Fruit fly (Drosophila melanogaster) whole organism, wandering third instar larva: ENCODE results near the gene sl.

ENCODE experiments used
- Abd-B ChIP-seq: fragments of >200 bp; optimal IDR thresholded peaks from 2 replicates; lab custom pipeline; 2017; ENCODE audit warnings: missing biosample characterization, missing genetic modification characterization
- CG32264 ChIP-seq: fragments of 200-800 bp; sonication (Bioruptor generic); optimal IDR thresholded peaks from 2 replicates; lab custom pipeline; 2016; ENCODE audit warnings: missing biosample characterization, missing genetic modification characterization
- CrebA ChIP-seq: fragments of 200-800 bp; sonication (Bioruptor generic); optimal IDR thresholded peaks from 2 replicates; lab custom pipeline; 2016; ENCODE audit warnings: missing biosample characterization, mild to moderate bottlenecking, missing genetic modification characterization, borderline replicate concordance
- Dfd ChIP-seq: fragments of >200 bp; optimal IDR thresholded peaks from 2 replicates; lab custom pipeline; 2017; ENCODE audit warnings: missing biosample characterization, missing genetic modification characterization
- Dif ChIP-seq: fragments of 200-275, 200-300 bp; sonication (Bioruptor generic); optimal IDR thresholded peaks from 2 replicates; lab custom pipeline; 2018; ENCODE audit warnings: missing biosample characterization, missing genetic modification characterization; ENCODE audit not compliant: partially characterized antibody
- GATAd ChIP-seq: sonication (Bioruptor generic); optimal IDR thresholded peaks from 2 replicates; lab custom pipeline; 2016; ENCODE audit warnings: missing biosample characterization, missing genetic modification characterization
- HLH106 ChIP-seq: fragments of 200-800 bp; optimal IDR thresholded peaks from 3 replicates; lab custom pipeline; 2019; ENCODE audit warnings: missing biosample characterization, mild to moderate bottlenecking, missing genetic modification characterization, moderate library complexity
- Hnf4 ChIP-seq: fragments of 200-800 bp; sonication (Bioruptor generic); optimal IDR thresholded peaks from 2 replicates; lab custom pipeline; 2016; ENCODE audit warnings: missing biosample characterization, mild to moderate bottlenecking, missing genetic modification characterization
- Hr78 ChIP-seq: fragments of >200 bp; optimal IDR thresholded peaks from 2 replicates; lab custom pipeline; 2017; ENCODE audit warnings: missing biosample characterization, missing genetic modification characterization
- Hr83 ChIP-seq: fragments of 200-300 bp; sonication (Bioruptor generic); optimal IDR thresholded peaks from 2 replicates; lab custom pipeline; 2016; ENCODE audit warnings: missing biosample characterization, mild to moderate bottlenecking, missing genetic modification characterization, moderate library complexity; ENCODE audit not compliant: poor library complexity, severe bottlenecking
- Jra ChIP-seq: sonication (Bioruptor generic); optimal IDR thresholded peaks from 2 replicates; lab custom pipeline; 2016; ENCODE audit warnings: missing biosample characterization, missing genetic modification characterization
- Mio ChIP-seq: sonication (Bioruptor generic); optimal IDR thresholded peaks from 2 replicates; lab custom pipeline; 2016; ENCODE audit warnings: missing biosample characterization, missing genetic modification characterization
- N ChIP-seq: fragments of >200 bp; optimal IDR thresholded peaks from 2 replicates; lab custom pipeline; 2018; ENCODE audit warnings: missing biosample characterization, missing external identifiers, missing genetic modification characterization
- OdsH ChIP-seq: fragments of 200-800 bp; sonication (Bioruptor generic); optimal IDR thresholded peaks from 2 replicates; lab custom pipeline; 2016; ENCODE audit warnings: missing biosample characterization, mild to moderate bottlenecking, missing genetic modification characterization
- Rel ChIP-seq, 2 experiments: fragments of 200-800 bp; sonication (Bioruptor generic) in 1 of 2; optimal IDR thresholded peaks; 2 replicates in 1 of 2; 3 replicates in 1 of 2; lab custom pipeline; 2016 to 2019; ENCODE audit warnings: mild to moderate bottlenecking in 2 of 2, missing biosample characterization in 2 of 2, missing genetic modification characterization in 2 of 2, moderate library complexity in 1 of 2
- Sp1 ChIP-seq: fragments of 200-800 bp; sonication (Bioruptor generic); optimal IDR thresholded peaks from 3 replicates; lab custom pipeline; 2019; ENCODE audit warnings: missing biosample characterization, mild to moderate bottlenecking, missing genetic modification characterization, moderate library complexity
- Vsx2 ChIP-seq: fragments of 200-300, 225-300 bp; sonication (Bioruptor generic); optimal IDR thresholded peaks from 2 replicates; lab custom pipeline; 2018; ENCODE audit warnings: missing biosample characterization, missing genetic modification characterization; ENCODE audit not compliant: partially characterized antibody
- br ChIP-seq: fragments of 200-800 bp; sonication (Bioruptor generic); optimal IDR thresholded peaks from 2 replicates; lab custom pipeline; 2016; ENCODE audit warnings: missing biosample characterization, missing genetic modification characterization
- brk ChIP-seq: fragments of 200-800 bp; sonication (Bioruptor generic); optimal IDR thresholded peaks from 2 replicates; lab custom pipeline; 2016; ENCODE audit warnings: missing biosample characterization, mild to moderate bottlenecking, missing genetic modification characterization
- dl ChIP-seq, 2 experiments: fragments of 175-275, 200-275 bp in 1 of 2; fragments of 200-275 bp in 1 of 2; sonication (Bioruptor generic); optimal IDR thresholded peaks; lab custom pipeline; 2018; ENCODE audit warnings: mild to moderate bottlenecking in 2 of 2, missing biosample characterization in 2 of 2, missing genetic modification characterization in 2 of 2, moderate library complexity in 2 of 2; ENCODE audit not compliant: partially characterized antibody in 2 of 2, insufficient read depth in 1 of 2
- dmrt93B ChIP-seq: fragments of 200-800 bp; sonication (Bioruptor generic); optimal IDR thresholded peaks from 2 replicates; lab custom pipeline; 2018; ENCODE audit warnings: missing biosample characterization, mild to moderate bottlenecking, missing genetic modification characterization
- dsf ChIP-seq: sonication (Bioruptor generic); optimal IDR thresholded peaks from 2 replicates; lab custom pipeline; 2016; ENCODE audit warnings: missing biosample characterization, missing genetic modification characterization, borderline replicate concordance
- ey ChIP-seq: fragments of 200-800 bp; sonication (Bioruptor generic); optimal IDR thresholded peaks from 2 replicates; lab custom pipeline; 2016; ENCODE audit warnings: missing biosample characterization, missing genetic modification characterization
- foxo ChIP-seq, 2 experiments: fragments of 200-800 bp; sonication (Bioruptor generic); optimal IDR thresholded peaks; 2 replicates in 1 of 2; 3 replicates in 1 of 2; lab custom pipeline; 2016 to 2017; ENCODE audit warnings: missing biosample characterization in 2 of 2, missing genetic modification characterization in 2 of 2
- fru ChIP-seq: fragments of 200-800 bp; sonication (Bioruptor generic); optimal IDR thresholded peaks from 3 replicates; lab custom pipeline; 2016; ENCODE audit warnings: missing biosample characterization, mild to moderate bottlenecking, missing genetic modification characterization
- h ChIP-seq: fragments of 200-800 bp; sonication (Bioruptor generic); optimal IDR thresholded peaks from 3 replicates; lab custom pipeline; 2016; ENCODE audit warnings: missing biosample characterization, mild to moderate bottlenecking, missing genetic modification characterization
- jim ChIP-seq: fragments of 175-275, 200-325 bp; sonication (Bioruptor generic); optimal IDR thresholded peaks from 2 replicates; lab custom pipeline; 2016; ENCODE audit warnings: missing biosample characterization, mild to moderate bottlenecking, missing genetic modification characterization
- pan ChIP-seq: fragments of >200 bp; optimal IDR thresholded peaks from 2 replicates; lab custom pipeline; 2017
- psq ChIP-seq: fragments of 200-800 bp; sonication (Bioruptor generic); optimal IDR thresholded peaks from 3 replicates; lab custom pipeline; 2017; ENCODE audit warnings: missing biosample characterization, mild to moderate bottlenecking, missing genetic modification characterization, moderate library complexity
- rgr ChIP-seq: fragments of 200-800 bp; sonication (Bioruptor generic); optimal IDR thresholded peaks from 3 replicates; lab custom pipeline; 2016; ENCODE audit warnings: missing biosample characterization, mild to moderate bottlenecking, missing genetic modification characterization
- sage ChIP-seq: fragments of 200-800 bp; sonication (Bioruptor generic); optimal IDR thresholded peaks from 2 replicates; lab custom pipeline; 2016; ENCODE audit warnings: missing biosample characterization, mild to moderate bottlenecking, missing genetic modification characterization
- tai ChIP-seq: sonication (Bioruptor generic); optimal IDR thresholded peaks from 2 replicates; lab custom pipeline; 2016; ENCODE audit warnings: missing biosample characterization, missing genetic modification characterization
- usp ChIP-seq: fragments of >200 bp; optimal IDR thresholded peaks from 2 replicates; lab custom pipeline; 2017; ENCODE audit warnings: missing biosample characterization, missing genetic modification characterization
- woc ChIP-seq: sonication (Bioruptor generic); optimal IDR thresholded peaks from 2 replicates; lab custom pipeline; 2016; ENCODE audit warnings: missing biosample characterization, mild to moderate bottlenecking, missing genetic modification characterization

sl gene

dm6 chrX:16332615-16333288, 17.4 kb upstream of the sl start (continued):
- TF ChIP-seq dsf, result peak; percentile 54
- TF ChIP-seq Hr78 (GFP tag; lab: Kevin White, UChicago), result no peak
- peak; percentile 92 for TF ChIP-seq OdsH (GFP tag; lab: Kevin White, UChicago)
- TF ChIP-seq Dif (GFP tag; lab: Kevin White, UChicago), result peak; percentile 81
- peak; percentile 67 for TF ChIP-seq brk
- no peak for TF ChIP-seq GATAd (GFP tag; lab: Kevin White, UChicago)
- TF ChIP-seq N (GFP tag; lab: Kevin White, UChicago), result no peak
- TF ChIP-seq usp (GFP tag; lab: Kevin White, UChicago), result no peak
- peak; percentile 84 for TF ChIP-seq Jra
- TF ChIP-seq sage (GFP tag; lab: Kevin White, UChicago), result peak; percentile 86
- peak; percentile 96 for TF ChIP-seq ey
- no peak for TF ChIP-seq CrebA
- TF ChIP-seq Dfd, result no peak

- TF ChIP-seq Hr83 (GFP tag; lab: Kevin White, UChicago), result peak; percentile 61
- peak; percentile 57 for TF ChIP-seq Rel (GFP tag; optimal IDR thresholded peaks at IDR 0.05; lab: Kevin White, UChicago)
- peak; percentile 43 for TF ChIP-seq Rel (tag; optimal IDR thresholded peaks at IDR 0.05; lab: Kevin White, UChicago)
- TF ChIP-seq fru, result peak; percentile 2
- peak; percentile 90 for TF ChIP-seq Dif (GFP tag; lab: Kevin White, UChicago)
- peak; percentile 13 for TF ChIP-seq Hnf4 (GFP tag; lab: Kevin White, UChicago)
- peak; percentile 76 to 83 for TF ChIP-seq dl (GFP tag; optimal IDR thresholded peaks at IDR 0.05; lab: Kevin White, UChicago; ENCODE audit: insufficient read depth in 1 of 2, partially characterized antibody in 2 of 2)
- TF ChIP-seq foxo (GFP tag; optimal IDR thresholded peaks at IDR 0.05; lab: Kevin White, UChicago), result no peak
- TF ChIP-seq sage (GFP tag; lab: Kevin White, UChicago), result peak; percentile 22
- TF ChIP-seq Vsx2 (GFP tag; lab: Kevin White, UChicago), result peak; percentile 63
- TF ChIP-seq dsf, result no peak
- no peak for TF ChIP-seq CrebA
- no peak for TF ChIP-seq Sp1
- no peak for TF ChIP-seq ey
- peak; percentile 0 for TF ChIP-seq Jra
- no peak for TF ChIP-seq dmrt93B (GFP tag; lab: Kevin White, UChicago)
- TF ChIP-seq Abd-B (GFP tag; lab: Kevin White, UChicago), result no peak
- peak; percentile 62 for TF ChIP-seq N (GFP tag; lab: Kevin White, UChicago)
These were observed 16.5 kb upstream of the sl start, which contains the start of the genes CG9921 and Dsp1 for dm6 chrX:16333434-16334141. TSS of gene CG9921 (minus strand) at chrX:16333600. TSS of gene Dsp1 (plus strand) at chrX:16333612.

- TF ChIP-seq foxo (GFP tag; optimal IDR thresholded peaks at IDR 0.05; lab: Kevin White, UChicago) (no peak), br (GFP tag; lab: Kevin White, UChicago) (no peak), N (GFP tag; lab: Kevin White, UChicago) (peak; percentile 37), Vsx2 (GFP tag; lab: Kevin White, UChicago) (no peak), CrebA (peak; percentile 27), rgr (GFP tag; lab: Kevin White, UChicago) (no peak)
These were observed 15.8 kb upstream of the sl start for dm6 chrX:16334251-16334860.

dm6 chrX:16335107-16335642, 14.9 kb upstream of the sl start:
- TF ChIP-seq dsf (no peak), N (GFP tag; lab: Kevin White, UChicago) (no peak), tai (GFP tag; lab: Kevin White, UChicago) (peak; percentile 2), HLH106 (peak; percentile 62), Hr83 (GFP tag; lab: Kevin White, UChicago) (peak; percentile 69), CG32264 (no peak), rgr (GFP tag; lab: Kevin White, UChicago) (peak; percentile 82), foxo (GFP tag; optimal IDR thresholded peaks at IDR 0.05; lab: Kevin White, UChicago) (peak in 1 of 2 experiments; percentile 85), dl (GFP tag; optimal IDR thresholded peaks at IDR 0.05; lab: Kevin White, UChicago; ENCODE audit: insufficient read depth in 1 of 2, partially characterized antibody in 2 of 2) (no peak), Hr78 (GFP tag; lab: Kevin White, UChicago) (no peak), dmrt93B (GFP tag; lab: Kevin White, UChicago) (peak; percentile 33), Mio (GFP tag; lab: Kevin White, UChicago) (no peak), brk (no peak), jim (GFP tag; lab: Kevin White, UChicago) (no peak), br (GFP tag; lab: Kevin White, UChicago) (peak; percentile 72), Dfd (no peak), OdsH (GFP tag; lab: Kevin White, UChicago) (peak; percentile 68), Rel (GFP tag; optimal IDR thresholded peaks at IDR 0.05; lab: Kevin White, UChicago) (no peak), Rel (tag; optimal IDR thresholded peaks at IDR 0.05; lab: Kevin White, UChicago) (no peak), Abd-B (GFP tag; lab: Kevin White, UChicago) (no peak), Sp1 (peak; percentile 64), pan (lab: Kevin White, UChicago) (no peak), usp (GFP tag; lab: Kevin White, UChicago) (no peak), GATAd (GFP tag; lab: Kevin White, UChicago) (no peak), woc (GFP tag; lab: Kevin White, UChicago) (peak; percentile 30), Dif (GFP tag; lab: Kevin White, UChicago) (no peak), Hnf4 (GFP tag; lab: Kevin White, UChicago) (peak; percentile 72), psq (peak; percentile 61), sage (GFP tag; lab: Kevin White, UChicago) (no peak), h (GFP tag; lab: Kevin White, UChicago) (peak; percentile 78)
